Fruit fly (Drosophila melanogaster) whole organism, pupa: ENCODE results near the gene Cdc16.

Experiments used
- CG10348 ChIP-seq: fragments of 200-800 bp; sonication (Bioruptor generic); IDR thresholded peaks from 2 replicates; pipeline ENCODE4 v1.3.6; 2022; ENCODE audit warnings: missing biosample characterization, missing genetic modification characterization
- CG12605 ChIP-seq: fragments of 200-800 bp; sonication (Bioruptor generic); IDR thresholded peaks from 2 replicates; pipeline ENCODE4 v1.3.6; 2022; ENCODE audit warnings: missing biosample characterization, missing genetic modification characterization
- CG13204 ChIP-seq: fragments of 200-800 bp; sonication (Bioruptor generic); optimal IDR thresholded peaks from 2 replicates; lab custom pipeline; 2018; ENCODE audit warnings: missing biosample characterization, mild to moderate bottlenecking, missing genetic modification characterization, moderate library complexity
- CG15710 ChIP-seq: fragments of 200-800 bp; sonication (Bioruptor generic); optimal IDR thresholded peaks from 2 replicates; lab custom pipeline; 2018; ENCODE audit warnings: missing biosample characterization, mild to moderate bottlenecking, missing genetic modification characterization, moderate library complexity
- CG32121 ChIP-seq: fragments of 200-800 bp; sonication (Bioruptor generic); IDR thresholded peaks from 2 replicates; pipeline ENCODE4 v1.3.6; 2022; ENCODE audit warnings: missing biosample characterization, missing genetic modification characterization
- CG34367 ChIP-seq: fragments of 200-800 bp; sonication (Bioruptor generic); optimal IDR thresholded peaks from 2 replicates; lab custom pipeline; 2018; ENCODE audit warnings: missing biosample characterization, mild to moderate bottlenecking, missing genetic modification characterization
- CG8159 ChIP-seq: fragments of 200-800 bp; sonication (Bioruptor generic); optimal IDR thresholded peaks from 3 replicates; lab custom pipeline; 2018; ENCODE audit warnings: missing biosample characterization, mild to moderate bottlenecking, missing genetic modification characterization, moderate library complexity
- CG8301 ChIP-seq: fragments of 200-800 bp; sonication (Bioruptor generic); optimal IDR thresholded peaks from 2 replicates; lab custom pipeline; 2018; ENCODE audit warnings: missing biosample characterization, mild to moderate bottlenecking, missing genetic modification characterization
- EcR ChIP-seq: fragments of 200-800 bp; sonication (Bioruptor generic); optimal IDR thresholded peaks from 3 replicates; lab custom pipeline; 2019; ENCODE audit warnings: missing biosample characterization, missing genetic modification characterization, mild to moderate bottlenecking, moderate library complexity, missing genetic modification reagents

DNA sequence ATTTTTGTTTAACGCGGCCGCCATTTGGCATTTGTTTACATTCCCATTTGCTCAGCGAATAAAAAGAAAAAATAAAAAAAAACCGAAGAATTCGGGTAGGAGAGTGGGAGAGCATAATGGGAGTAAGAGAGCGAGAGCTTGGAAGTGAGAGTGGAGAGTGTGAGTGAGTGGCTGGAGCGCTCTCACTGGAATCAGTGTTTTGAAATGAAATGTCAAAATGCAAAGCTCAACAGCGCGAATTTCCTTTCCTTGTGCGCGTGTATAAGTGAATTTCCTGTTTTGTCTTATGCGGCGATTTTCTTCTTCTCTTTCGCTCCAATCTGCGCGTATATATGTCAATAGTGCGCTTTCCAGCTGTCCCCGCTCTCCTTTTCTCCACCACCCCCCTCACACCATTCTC, 42.0 kb upstream of the Cdc16 start:
- no peak for TF ChIP-seq CG34367 (tag; lab: Kevin White, UChicago)
- TF ChIP-seq CG15710 (tag; lab: Kevin White, UChicago): no peak
- no peak for TF ChIP-seq CG10348 (GFP tag; lab: Robert Waterston, UW)
- TF ChIP-seq CG8301 (tag; lab: Kevin White, UChicago): no peak
- no peak for TF ChIP-seq CG12605 (GFP tag; lab: Robert Waterston, UW)
- no peak for TF ChIP-seq EcR
- TF ChIP-seq CG13204 (GFP tag; lab: Kevin White, UChicago): no peak
- no peak for TF ChIP-seq CG32121
- no peak for TF ChIP-seq CG8159 (tag; lab: Kevin White, UChicago)
